Worm (Caenorhabditis elegans) whole organism, young adult: ENCODE results near the gene aqp-1.

ENCODE experiments used
- C17E4.6 ChIP-seq: fragments of 200-800 bp; sonication (Bioruptor generic); IDR thresholded peaks from 2 replicates; pipeline ENCODE4 v1.3.6; 2022; ENCODE audit warnings: missing genetic modification reagents, missing genetic modification characterization, missing compliant biosample characterization
- F10E7.11 ChIP-seq: sonication (generic microtip); optimal IDR thresholded peaks from 2 replicates; lab custom pipeline; 2017; ENCODE audit warnings: mild to moderate bottlenecking, missing genetic modification characterization, moderate library complexity, missing compliant biosample characterization
- F55B11.4 ChIP-seq: sonication (generic microtip); optimal IDR thresholded peaks from 2 replicates; lab custom pipeline; 2016; ENCODE audit warnings: missing compliant biosample characterization, missing genetic modification characterization, borderline replicate concordance; ENCODE audit not compliant: insufficient read depth
- F57A8.1 ChIP-seq: fragments of 200-800 bp; sonication (Bioruptor generic); optimal IDR thresholded peaks from 2 replicates; lab custom pipeline; 2018; ENCODE audit warnings: mild to moderate bottlenecking, missing genetic modification characterization, moderate library complexity, missing compliant biosample characterization
- K12H6.12 ChIP-seq: fragments of 200-800 bp; sonication (Bioruptor generic); optimal IDR thresholded peaks from 2 replicates; lab custom pipeline; 2018; ENCODE audit warnings: mild to moderate bottlenecking, missing genetic modification characterization, missing compliant biosample characterization
- T07F8.4 ChIP-seq: sonication (generic microtip); optimal IDR thresholded peaks from 2 replicates; lab custom pipeline; 2016; ENCODE audit warnings: mild to moderate bottlenecking, missing genetic modification characterization, moderate library complexity, missing compliant biosample characterization
- akir-1 ChIP-seq: fragments of 200-800 bp; sonication (Bioruptor generic); optimal IDR thresholded peaks from 2 replicates; lab custom pipeline; 2018; ENCODE audit warnings: mild to moderate bottlenecking, missing genetic modification characterization, moderate library complexity, missing compliant biosample characterization
- ama-1 ChIP-seq, 3 experiments: fragments of 150-350 bp in 1 of 3; sonication (generic microtip) in 2 of 3; optimal IDR thresholded peaks; 2 replicates each; lab custom pipeline; 2014 to 2018; ENCODE audit warnings: missing biosample characterization in 2 of 3, missing genetic modification characterization in 2 of 3, missing genetic modification reagents in 2 of 3
- aptf-2 ChIP-seq: fragments of 200-800 bp; sonication (Bioruptor generic); conservative IDR thresholded peaks from 2 replicates; pipeline ENCODE4 v1.3.6; 2022; ENCODE audit warnings: missing genetic modification reagents, missing genetic modification characterization, missing compliant biosample characterization
- aptf-3 ChIP-seq: fragments of 200-800 bp; sonication (Bioruptor generic); IDR thresholded peaks from 2 replicates; pipeline ENCODE4 v1.3.6; 2022; ENCODE audit warnings: missing genetic modification characterization, missing compliant biosample characterization
- attf-3 ChIP-seq: fragments of 200-800 bp; sonication (Bioruptor generic); conservative IDR thresholded peaks from 2 replicates; pipeline ENCODE4 v1.3.6; 2022; ENCODE audit warnings: missing genetic modification reagents, missing genetic modification characterization, missing compliant biosample characterization
- bed-1 ChIP-seq: fragments of 200-800 bp; sonication (Bioruptor generic); IDR thresholded peaks from 2 replicates; pipeline ENCODE4 v1.3.6; 2022; ENCODE audit warnings: missing genetic modification reagents, missing genetic modification characterization, missing compliant biosample characterization
- ccch-3 ChIP-seq: fragments of 200-800 bp; sonication (Bioruptor generic); optimal IDR thresholded peaks from 2 replicates; lab custom pipeline; 2018; ENCODE audit warnings: mild to moderate bottlenecking, missing genetic modification characterization, missing compliant biosample characterization
- ceh-79 ChIP-seq: sonication (generic microtip); optimal IDR thresholded peaks from 2 replicates; lab custom pipeline; 2017; ENCODE audit warnings: mild to moderate bottlenecking, missing genetic modification characterization, missing compliant biosample characterization
- dpl-1 ChIP-seq: fragments of 150-350 bp; optimal IDR thresholded peaks from 2 replicates; lab custom pipeline; 2014; ENCODE audit warnings: missing biosample characterization, missing genetic modification reagents, missing genetic modification characterization
- efl-1 ChIP-seq: fragments of 150-350 bp; optimal IDR thresholded peaks from 2 replicates; lab custom pipeline; 2014; ENCODE audit warnings: missing biosample characterization, missing genetic modification reagents, missing genetic modification characterization
- egl-44 ChIP-seq: fragments of 200-800 bp; sonication (Bioruptor generic); IDR thresholded peaks from 2 replicates; pipeline ENCODE4 v1.3.6; 2022; ENCODE audit warnings: missing genetic modification reagents, missing genetic modification characterization, missing compliant biosample characterization
- egrh-3 ChIP-seq: fragments of 200-800 bp; sonication (Bioruptor generic); IDR thresholded peaks from 2 replicates; pipeline ENCODE4 v1.3.6; 2022; ENCODE audit warnings: missing genetic modification reagents, missing genetic modification characterization, missing compliant biosample characterization
- ekl-4 ChIP-seq: fragments of 200-800 bp; sonication (Bioruptor generic); IDR thresholded peaks from 2 replicates; pipeline ENCODE4 v1.3.6; 2022; ENCODE audit warnings: missing genetic modification reagents, missing genetic modification characterization, missing compliant biosample characterization
- gei-17 ChIP-seq: fragments of 200-800 bp; sonication (Bioruptor generic); optimal IDR thresholded peaks from 2 replicates; lab custom pipeline; 2018; ENCODE audit warnings: mild to moderate bottlenecking, missing genetic modification characterization, missing compliant biosample characterization
- him-1 ChIP-seq: sonication (generic microtip); optimal IDR thresholded peaks from 2 replicates; lab custom pipeline; 2016; ENCODE audit warnings: missing genotype, missing genetic modification reagents, missing genetic modification characterization, missing compliant biosample characterization
- hlh-12 ChIP-seq: sonication (generic microtip); optimal IDR thresholded peaks from 2 replicates; lab custom pipeline; 2016; ENCODE audit warnings: missing genetic modification characterization, missing compliant biosample characterization
- hmg-1.2 ChIP-seq: fragments of 200-800 bp; sonication (Bioruptor generic); IDR thresholded peaks from 2 replicates; pipeline ENCODE4 v1.3.6; 2022; ENCODE audit warnings: missing genetic modification reagents, missing genetic modification characterization, missing compliant biosample characterization
- hsf-1 ChIP-seq: fragments of 200-800 bp; sonication (Bioruptor generic); IDR thresholded peaks from 2 replicates; pipeline ENCODE4 v1.3.6; 2022; ENCODE audit warnings: missing genetic modification reagents, missing genetic modification characterization, missing compliant biosample characterization
- let-526 ChIP-seq: fragments of 200-800 bp; sonication (Bioruptor generic); IDR thresholded peaks from 2 replicates; pipeline ENCODE4 v1.3.6; 2022; ENCODE audit warnings: missing genetic modification reagents, missing genetic modification characterization, missing compliant biosample characterization
- lin-54 ChIP-seq: fragments of 200-800 bp; sonication (Bioruptor generic); optimal IDR thresholded peaks from 2 replicates; lab custom pipeline; 2018; ENCODE audit warnings: mild to moderate bottlenecking, missing genetic modification characterization, missing compliant biosample characterization
- madf-3 ChIP-seq: fragments of 200-800 bp; sonication (Bioruptor generic); IDR thresholded peaks from 2 replicates; pipeline ENCODE4 v1.3.6; 2022; ENCODE audit warnings: missing genetic modification reagents, missing genetic modification characterization, missing compliant biosample characterization
- madf-6 ChIP-seq: fragments of 200-800 bp; sonication (Bioruptor generic); IDR thresholded peaks from 2 replicates; pipeline ENCODE4 v1.3.6; 2022; ENCODE audit warnings: missing genetic modification reagents, missing genetic modification characterization, missing compliant biosample characterization
- madf-8 ChIP-seq: fragments of 200-800 bp; sonication (Bioruptor generic); conservative IDR thresholded peaks from 2 replicates; pipeline ENCODE4 v1.3.6; 2022; ENCODE audit warnings: missing genetic modification reagents, missing genetic modification characterization, missing compliant biosample characterization
- mxl-1 ChIP-seq: sonication (generic microtip); optimal IDR thresholded peaks from 2 replicates; lab custom pipeline; 2016; ENCODE audit warnings: missing genetic modification characterization, missing compliant biosample characterization
- nfya-1 ChIP-seq: sonication (generic microtip); optimal IDR thresholded peaks from 2 replicates; lab custom pipeline; 2017; ENCODE audit warnings: antibody characterized with exemption, missing compliant biosample characterization, missing genetic modification characterization, borderline replicate concordance; ENCODE audit not compliant: insufficient read depth
- nhr-179 ChIP-seq: sonication (generic microtip); optimal IDR thresholded peaks from 2 replicates; lab custom pipeline; 2016; ENCODE audit warnings: mild to moderate bottlenecking, missing genetic modification characterization, missing compliant biosample characterization
- rec-8 ChIP-seq, 2 experiments: sonication (generic microtip); optimal IDR thresholded peaks; 2 replicates each; lab custom pipeline; 2016; ENCODE audit warnings: mild to moderate bottlenecking in 2 of 2, missing genetic modification characterization in 2 of 2, missing genetic modification reagents in 2 of 2, missing genotype in 2 of 2, missing biosample characterization in 1 of 2, missing compliant biosample characterization in 1 of 2, moderate library complexity in 1 of 2
- snpc-1.1 ChIP-seq: sonication (generic microtip); optimal IDR thresholded peaks from 2 replicates; lab custom pipeline; 2017; ENCODE audit warnings: missing genetic modification characterization, mild to moderate bottlenecking, missing compliant biosample characterization, antibody characterized with exemption, moderate library complexity, missing genotype, missing genetic modification reagents; ENCODE audit not compliant: insufficient read depth
- somi-1 ChIP-seq: fragments of 200-800 bp; sonication (Bioruptor generic); optimal IDR thresholded peaks from 2 replicates; lab custom pipeline; 2018; ENCODE audit warnings: mild to moderate bottlenecking, missing genetic modification characterization, missing compliant biosample characterization
- unc-62 ChIP-seq: fragments of 150-350 bp; optimal IDR thresholded peaks from 2 replicates; lab custom pipeline; 2014; ENCODE audit warnings: missing biosample characterization, missing genetic modification reagents, missing genetic modification characterization
- zim-3 ChIP-seq: sonication (generic microtip); optimal IDR thresholded peaks from 2 replicates; lab custom pipeline; 2017; ENCODE audit warnings: mild to moderate bottlenecking, missing genetic modification characterization, moderate library complexity, missing compliant biosample characterization
- ztf-18 ChIP-seq: sonication (generic microtip); optimal IDR thresholded peaks from 2 replicates; lab custom pipeline; 2016; ENCODE audit warnings: missing genotype, mild to moderate bottlenecking, missing genetic modification characterization, missing compliant biosample characterization
- ztf-22 ChIP-seq: fragments of 200-800 bp; sonication (Bioruptor generic); optimal IDR thresholded peaks from 2 replicates; lab custom pipeline; 2018; ENCODE audit warnings: mild to moderate bottlenecking, missing genetic modification characterization, moderate library complexity, missing compliant biosample characterization
- ztf-25 ChIP-seq: fragments of 200-800 bp; sonication (Bioruptor generic); IDR thresholded peaks from 2 replicates; pipeline ENCODE4 v1.3.6; 2022; ENCODE audit warnings: missing genetic modification reagents, missing genetic modification characterization, missing compliant biosample characterization
- ztf-28 ChIP-seq: fragments of 200-800 bp; sonication (Bioruptor generic); IDR thresholded peaks from 2 replicates; pipeline ENCODE4 v1.3.6; 2022; ENCODE audit warnings: missing genetic modification reagents, missing genetic modification characterization, missing compliant biosample characterization

Gene aqp-1

DNA sequence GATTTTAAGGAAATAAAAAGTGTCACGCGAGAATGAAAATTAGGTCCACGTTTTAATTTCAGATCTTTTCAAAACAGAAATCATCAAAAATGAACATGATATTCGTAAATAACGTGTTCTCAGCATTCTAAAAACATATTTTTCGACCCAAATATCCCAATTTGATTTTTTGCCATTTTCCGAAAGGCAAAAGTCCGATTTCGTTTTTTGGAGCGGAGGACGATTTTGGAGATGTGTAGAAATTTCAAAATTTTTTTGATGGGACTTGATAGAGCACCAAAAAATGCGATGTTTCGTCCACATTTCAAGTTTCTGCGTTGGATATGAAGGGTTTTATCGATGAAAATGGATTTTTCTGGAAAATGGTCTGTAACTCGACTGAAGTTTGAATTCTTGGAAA is 7.5 kb downstream of the aqp-1 start:
- TF ChIP-seq nfya-1 (tag; lab: Kevin White, UChicago) (no peak), snpc-1.1 (no peak), F57A8.1 (GFP tag; lab: Kevin White, UChicago) (no peak), K12H6.12 (tag; lab: Kevin White, UChicago) (no peak), ccch-3 (GFP tag; lab: Kevin White, UChicago) (no peak), aptf-3 (GFP tag; lab: Robert Waterston, UW) (no peak), attf-3 (no peak), ekl-4 (no peak), ztf-22 (no peak), F55B11.4 (no peak), him-1 (no peak), C17E4.6 (GFP tag; lab: Robert Waterston, UW) (no peak)

- TF ChIP-seq hsf-1 (GFP tag; lab: Robert Waterston, UW) (0 out of 2 replicates have a peak, but pooled peaks have one; percentile 37), egl-44 (GFP tag; lab: Robert Waterston, UW) (no peak), ama-1 (optimal IDR thresholded peaks at IDR 0.05; lab: Kevin White, UChicago) (peak; percentile 62), ama-1 (GFP tag; optimal IDR thresholded peaks at IDR 0.05; lab: Kevin White, UChicago) (no peak)
Observed at ce11 chrII:7228646-7229200, 9.4 kb downstream of the aqp-1 start, which contains the start of gene F32A5.4. Gene F32A5.4 (plus strand): TSS chrII:7229150.

- peak; percentile 36 for TF ChIP-seq madf-8 (GFP tag; lab: Robert Waterston, UW)
- no peak for TF ChIP-seq hmg-1.2 (GFP tag; lab: Robert Waterston, UW)
- TF ChIP-seq efl-1 (GFP tag; lab: Kevin White, UChicago) = peak; percentile 61
- TF ChIP-seq ztf-25 (GFP tag; lab: Robert Waterston, UW) = no peak
- TF ChIP-seq madf-6 (GFP tag; lab: Robert Waterston, UW) = peak; percentile 60
- TF ChIP-seq akir-1 (GFP tag; lab: Kevin White, UChicago) = no peak
- TF ChIP-seq snpc-1.1 = no peak
- TF ChIP-seq T07F8.4 (tag; lab: Kevin White, UChicago) = no peak
- TF ChIP-seq aptf-2 = peak; percentile 99
- TF ChIP-seq hlh-12 (tag; lab: Kevin White, UChicago) = no peak
- TF ChIP-seq ztf-28 (GFP tag; lab: Robert Waterston, UW) = no peak
Observed at ce11 chrII:7225864-7226522, 12.2 kb downstream of the aqp-1 start, which contains the start of gene clh-3. Gene clh-3 (minus strand): TSS chrII:7225914.

DNA sequence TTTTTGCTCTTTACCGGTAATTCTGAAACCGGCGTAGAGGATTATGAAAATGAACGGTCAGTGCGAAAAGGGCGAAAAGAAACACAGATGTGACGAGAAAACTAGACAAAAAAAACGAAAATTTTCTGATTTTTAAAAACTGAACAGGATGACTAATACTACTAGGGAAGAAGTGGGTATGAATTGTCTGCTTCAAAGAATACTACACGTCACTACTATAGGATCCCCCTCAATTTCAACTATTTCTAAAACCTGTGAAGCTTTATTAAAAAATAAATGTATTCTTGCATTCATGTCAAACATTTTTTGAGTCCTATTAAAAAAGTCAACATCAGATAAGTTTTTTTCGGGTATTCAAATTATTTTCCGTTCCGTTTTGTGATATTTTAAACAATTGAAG is 14.1 kb downstream of the aqp-1 start:
- TF ChIP-seq akir-1 (GFP tag; lab: Kevin White, UChicago) (no peak), egrh-3 (GFP tag; lab: Robert Waterston, UW) (no peak), somi-1 (no peak), bed-1 (GFP tag; lab: Robert Waterston, UW) (no peak), madf-3 (GFP tag; lab: Robert Waterston, UW) (no peak), unc-62 (GFP tag; lab: Kevin White, UChicago) (no peak), ekl-4 (no peak), gei-17 (GFP tag; lab: Kevin White, UChicago) (no peak), ztf-18 (no peak), zim-3 (no peak), let-526 (GFP tag; lab: Robert Waterston, UW) (no peak), rec-8 (tag; optimal IDR thresholded peaks at IDR 0.05; lab: Kevin White, UChicago) (no peak), mxl-1 (tag; lab: Kevin White, UChicago) (no peak), F10E7.11 (tag; lab: Kevin White, UChicago) (no peak), nhr-179 (tag; lab: Kevin White, UChicago) (no peak), ceh-79 (tag; lab: Kevin White, UChicago) (no peak), dpl-1 (GFP tag; lab: Kevin White, UChicago) (no peak), lin-54 (GFP tag; lab: Kevin White, UChicago) (no peak)
